Worm (Caenorhabditis elegans) whole organism, L4 larva: ENCODE data around the gene metl-1.
A peak's percentile ranks its signal among the peaks of the same experiment; 100 is the strongest.

ENCODE experiments used
- D1046.2 ChIP-seq: fragments of 200-800 bp; sonication (Bioruptor generic); IDR thresholded peaks from 2 replicates; pipeline ENCODE4 v1.3.6; 2022; ENCODE audit warnings: missing genetic modification characterization, missing compliant biosample characterization
- F37D6.2 ChIP-seq: sonication (generic microtip); optimal IDR thresholded peaks from 2 replicates; lab custom pipeline; 2016; ENCODE audit warnings: mild to moderate bottlenecking, missing genetic modification characterization, missing compliant biosample characterization
- T20F7.1 ChIP-seq: fragments of 200-800 bp; sonication (Bioruptor generic); optimal IDR thresholded peaks from 2 replicates; lab custom pipeline; 2018; ENCODE audit warnings: mild to moderate bottlenecking, missing genetic modification characterization, missing compliant biosample characterization
- Y75B8A.6 ChIP-seq: fragments of 200-800 bp; sonication (Bioruptor generic); IDR thresholded peaks from 2 replicates; pipeline ENCODE4 v1.3.6; 2022; ENCODE audit warnings: missing genetic modification reagents, missing genetic modification characterization, missing compliant biosample characterization
- ZK546.5 ChIP-seq, 2 experiments: sonication (generic microtip); optimal IDR thresholded peaks; 2 replicates each; lab custom pipeline; 2017; ENCODE audit warnings: missing biosample characterization in 2 of 2, missing genetic modification characterization in 2 of 2
- aha-1 ChIP-seq: fragments of 150-350 bp; peaks from one replicate; lab custom pipeline; 2014; ENCODE audit warnings: missing biosample characterization, missing genetic modification characterization
- attf-4 ChIP-seq: sonication (generic microtip); optimal IDR thresholded peaks from 3 replicates; lab custom pipeline; 2017; ENCODE audit warnings: missing biosample characterization, missing genetic modification characterization
- ceh-20 ChIP-seq: fragments of 200-800 bp; sonication (Bioruptor generic); IDR thresholded peaks from 2 replicates; pipeline ENCODE4 v1.3.6; 2022; ENCODE audit warnings: missing genetic modification reagents, missing genetic modification characterization, missing compliant biosample characterization
- ceh-28 ChIP-seq: fragments of 150-350 bp; optimal IDR thresholded peaks from 2 replicates; lab custom pipeline; 2014; ENCODE audit warnings: missing biosample characterization, missing genetic modification reagents, missing genetic modification characterization
- ceh-62 ChIP-seq: sonication (generic microtip); optimal IDR thresholded peaks from 2 replicates; lab custom pipeline; 2017; ENCODE audit warnings: missing biosample characterization, missing genetic modification characterization
- ceh-82 ChIP-seq: sonication (generic microtip); optimal IDR thresholded peaks from 2 replicates; lab custom pipeline; 2017; ENCODE audit warnings: missing biosample characterization, missing genetic modification characterization
- ces-1 ChIP-seq: fragments of 150-350 bp; sonication (generic microtip); optimal IDR thresholded peaks from 4 replicates; lab custom pipeline; 2014; ENCODE audit warnings: missing biosample characterization, missing genetic modification reagents, missing genetic modification characterization
- daf-19 ChIP-seq: fragments of 200-800 bp; sonication (Bioruptor generic); conservative IDR thresholded peaks from 2 replicates; pipeline ENCODE4 v1.3.6; 2022; ENCODE audit warnings: missing genetic modification characterization, missing compliant biosample characterization
- daf-8 ChIP-seq: fragments of 200-800 bp; sonication (Bioruptor generic); IDR thresholded peaks from 2 replicates; pipeline ENCODE4 v1.3.6; 2022; ENCODE audit warnings: missing genetic modification characterization, missing compliant biosample characterization
- dve-1 ChIP-seq: sonication (generic microtip); optimal IDR thresholded peaks from 2 replicates; lab custom pipeline; 2017; ENCODE audit warnings: antibody characterized with exemption, mild to moderate bottlenecking, missing genetic modification characterization, missing compliant biosample characterization; ENCODE audit not compliant: insufficient read depth
- fkh-10 ChIP-seq: fragments of 150-350 bp; optimal IDR thresholded peaks from 2 replicates; lab custom pipeline; 2014; ENCODE audit warnings: missing biosample characterization, missing genetic modification reagents, missing genetic modification characterization
- fos-1 ChIP-seq: fragments of 150-350 bp; optimal IDR thresholded peaks from 2 replicates; lab custom pipeline; 2014; ENCODE audit warnings: missing biosample characterization, missing genetic modification characterization
- hif-1 ChIP-seq, 2 experiments: sonication (generic microtip); optimal IDR thresholded peaks; 2 replicates each; lab custom pipeline; 2016 to 2017; ENCODE audit warnings: missing compliant biosample characterization in 2 of 2, missing genetic modification characterization in 2 of 2, missing genetic modification reagents in 2 of 2, missing genotype in 2 of 2, mild to moderate bottlenecking in 1 of 2
- hlh-11 ChIP-seq: fragments of 200-800 bp; sonication (Bioruptor generic); optimal IDR thresholded peaks from 2 replicates; lab custom pipeline; 2018; ENCODE audit warnings: mild to moderate bottlenecking, missing genetic modification characterization, missing compliant biosample characterization
- hlh-30 ChIP-seq: sonication (generic microtip); optimal IDR thresholded peaks from 2 replicates; lab custom pipeline; 2017; ENCODE audit warnings: antibody characterized with exemption, mild to moderate bottlenecking, missing genetic modification characterization, missing compliant biosample characterization; ENCODE audit not compliant: insufficient read depth
- hmg-1.1 ChIP-seq: fragments of 200-800 bp; sonication (Bioruptor generic); IDR thresholded peaks from 2 replicates; pipeline ENCODE4 v1.3.6; 2022; ENCODE audit warnings: missing genetic modification reagents, missing genetic modification characterization, missing compliant biosample characterization
- lin-15B ChIP-seq: fragments of 150-350 bp; sonication (generic microtip); optimal IDR thresholded peaks from 3 replicates; lab custom pipeline; 2014; ENCODE audit warnings: missing biosample characterization, missing genetic modification characterization
- mdt-29 ChIP-seq: fragments of 200-800 bp; sonication (Bioruptor generic); IDR thresholded peaks from 2 replicates; pipeline ENCODE4 v1.3.6; 2022; ENCODE audit warnings: missing genetic modification reagents, missing genetic modification characterization, missing compliant biosample characterization
- mxl-3 ChIP-seq: fragments of 200-800 bp; sonication (Bioruptor generic); optimal IDR thresholded peaks from 2 replicates; lab custom pipeline; 2018; ENCODE audit warnings: mild to moderate bottlenecking, missing genetic modification characterization, missing compliant biosample characterization
- nhr-10 ChIP-seq: fragments of 150-350 bp; optimal IDR thresholded peaks from 2 replicates; lab custom pipeline; 2014; ENCODE audit warnings: missing biosample characterization, missing genetic modification characterization
- nhr-111 ChIP-seq: fragments of 200-800 bp; sonication (Bioruptor generic); optimal IDR thresholded peaks from 2 replicates; lab custom pipeline; 2018; ENCODE audit warnings: mild to moderate bottlenecking, missing genetic modification characterization, missing compliant biosample characterization
- nhr-25 ChIP-seq: sonication (generic microtip); optimal IDR thresholded peaks from 2 replicates; lab custom pipeline; 2017; ENCODE audit warnings: missing genetic modification characterization, mild to moderate bottlenecking, missing compliant biosample characterization, antibody characterized with exemption, moderate library complexity, borderline replicate concordance; ENCODE audit not compliant: insufficient read depth
- rbr-2 ChIP-seq: sonication (generic microtip); optimal IDR thresholded peaks from 2 replicates; lab custom pipeline; 2016; ENCODE audit warnings: missing genotype, missing genetic modification characterization, missing compliant biosample characterization
- saeg-2 ChIP-seq: fragments of 200-800 bp; sonication (Bioruptor generic); IDR thresholded peaks from 2 replicates; pipeline ENCODE4 v1.3.6; 2022; ENCODE audit warnings: missing genetic modification reagents, missing genetic modification characterization, missing compliant biosample characterization
- set-16 ChIP-seq: fragments of 200-800 bp; sonication (Bioruptor generic); IDR thresholded peaks from 2 replicates; pipeline ENCODE4 v1.3.6; 2022; ENCODE audit warnings: missing genetic modification reagents, missing genetic modification characterization, missing compliant biosample characterization
- skn-1 ChIP-seq: fragments of 150-350 bp; optimal IDR thresholded peaks from 2 replicates; lab custom pipeline; 2014; ENCODE audit warnings: missing biosample characterization, missing genetic modification characterization
- tra-1 ChIP-seq: fragments of 200-800 bp; sonication (Bioruptor generic); IDR thresholded peaks from 2 replicates; pipeline ENCODE4 v1.3.6; 2022; ENCODE audit warnings: missing genetic modification reagents, missing genetic modification characterization, missing compliant biosample characterization
- unc-130 ChIP-seq: sonication (generic microtip); optimal IDR thresholded peaks from 2 replicates; lab custom pipeline; 2016; ENCODE audit warnings: missing genetic modification reagents, missing genetic modification characterization, missing compliant biosample characterization
- unc-62 ChIP-seq, 3 experiments: fragments of 150-350 bp in 1 of 3; sonication (generic microtip); optimal IDR thresholded peaks in 2 of 3; peaks in 1 of 3; 1 replicate in 1 of 3; 2 replicates in 2 of 3; lab custom pipeline; 2014 to 2017; ENCODE audit warnings: missing biosample characterization in 3 of 3, missing genetic modification characterization in 3 of 3, missing genetic modification reagents in 3 of 3, missing genotype in 1 of 3
- zag-1 ChIP-seq: fragments of 150-350 bp; optimal IDR thresholded peaks from 2 replicates; lab custom pipeline; 2014; ENCODE audit warnings: missing biosample characterization, missing genetic modification characterization
- zfp-2 ChIP-seq: sonication (generic microtip); optimal IDR thresholded peaks from 2 replicates; lab custom pipeline; 2016; ENCODE audit warnings: mild to moderate bottlenecking, missing genetic modification characterization, missing compliant biosample characterization
- zfp-3 ChIP-seq: fragments of 200-800 bp; sonication (Bioruptor generic); conservative IDR thresholded peaks from 2 replicates; pipeline ENCODE4 v1.3.6; 2022; ENCODE audit warnings: missing genetic modification reagents, missing genetic modification characterization, missing compliant biosample characterization
- zip-11 ChIP-seq: fragments of 200-800 bp; sonication (Bioruptor generic); IDR thresholded peaks from 2 replicates; pipeline ENCODE4 v1.3.6; 2022; ENCODE audit warnings: missing genetic modification characterization, missing compliant biosample characterization

The metl-1 gene

ce11 chrII:11473525-11474181, at the start of gene metl-1, which contains the start of gene W02B12.11 (continued):
- TF ChIP-seq daf-19 (GFP tag; lab: Robert Waterston, UW) (no peak), nhr-10 (tag; lab: Kevin White, UChicago) (no peak), mxl-3 (GFP tag; lab: Kevin White, UChicago) (peak; percentile 24), ces-1 (GFP tag; lab: Kevin White, UChicago) (no peak), ceh-28 (tag; lab: Kevin White, UChicago) (no peak)

- TF ChIP-seq ceh-62 (tag; lab: Kevin White, UChicago), result no peak
- no peak for TF ChIP-seq fkh-10 (GFP tag; lab: Kevin White, UChicago)
- TF ChIP-seq zfp-3 (GFP tag; lab: Robert Waterston, UW), result no peak
- TF ChIP-seq mdt-29 (GFP tag; lab: Robert Waterston, UW), result no peak
- TF ChIP-seq D1046.2 (GFP tag; lab: Robert Waterston, UW), result no peak
These were observed 47.9 kb upstream of the metl-1 start, which contains the start of gene Y62F5A.10 for ce11 chrII:11521300-11521699. Y62F5A.10 (plus strand) TSS chrII:11521600.

ce11 chrII:11518184-11518583, 44.8 kb upstream of the metl-1 start, which contains the start of gene B0334.10:
B0334.10 (plus strand) TSS chrII:11518484.
- no peak for TF ChIP-seq T20F7.1 (GFP tag; lab: Kevin White, UChicago)
- no peak for TF ChIP-seq attf-4 (tag; lab: Kevin White, UChicago)
- no peak for TF ChIP-seq fkh-10 (GFP tag; lab: Kevin White, UChicago)
- TF ChIP-seq F37D6.2, result no peak
- no peak for TF ChIP-seq hif-1 (tag; optimal IDR thresholded peaks at IDR 0.05; lab: Kevin White, UChicago)
- no peak for TF ChIP-seq fos-1 (tag; lab: Kevin White, UChicago)
- TF ChIP-seq zip-11 (GFP tag; lab: Robert Waterston, UW), result no peak
- no peak for TF ChIP-seq daf-8
- TF ChIP-seq unc-62 (GFP tag; optimal IDR thresholded peaks at IDR 0.05 in 1 of 2; lab: Kevin White, UChicago), result no peak
- TF ChIP-seq unc-62 (tag; optimal IDR thresholded peaks at IDR 0.05; lab: Kevin White, UChicago), result no peak
- no peak for TF ChIP-seq ceh-20
- no peak for TF ChIP-seq unc-130 (GFP tag; lab: Kevin White, UChicago)
- TF ChIP-seq hlh-30 (tag; lab: Kevin White, UChicago), result no peak
- TF ChIP-seq ces-1 (GFP tag; lab: Kevin White, UChicago), result no peak
- TF ChIP-seq ZK546.5 (tag; optimal IDR thresholded peaks at IDR 0.05; lab: Kevin White, UChicago), result no peak
- TF ChIP-seq Y75B8A.6, result no peak
- no peak for TF ChIP-seq tra-1 (GFP tag; lab: Robert Waterston, UW)
- no peak for TF ChIP-seq ceh-62 (tag; lab: Kevin White, UChicago)
- no peak for TF ChIP-seq saeg-2
- TF ChIP-seq nhr-111 (GFP tag; lab: Kevin White, UChicago), result no peak
- TF ChIP-seq set-16 (GFP tag; lab: Robert Waterston, UW), result no peak

ce11 chrII:11514775-11515174, 41.4 kb upstream of the metl-1 start, which contains the start of gene srh-44:
srh-44 (plus strand) TSS chrII:11515075.
- TF ChIP-seq dve-1 (no peak), hlh-11 (no peak), zag-1 (tag; lab: Kevin White, UChicago) (no peak), zfp-2 (tag; lab: Kevin White, UChicago) (no peak), unc-62 (GFP tag; optimal IDR thresholded peaks at IDR 0.05 in 1 of 2; lab: Kevin White, UChicago) (no peak), unc-62 (tag; optimal IDR thresholded peaks at IDR 0.05; lab: Kevin White, UChicago) (no peak), tra-1 (GFP tag; lab: Robert Waterston, UW) (no peak), mxl-3 (GFP tag; lab: Kevin White, UChicago) (no peak)

DNA sequence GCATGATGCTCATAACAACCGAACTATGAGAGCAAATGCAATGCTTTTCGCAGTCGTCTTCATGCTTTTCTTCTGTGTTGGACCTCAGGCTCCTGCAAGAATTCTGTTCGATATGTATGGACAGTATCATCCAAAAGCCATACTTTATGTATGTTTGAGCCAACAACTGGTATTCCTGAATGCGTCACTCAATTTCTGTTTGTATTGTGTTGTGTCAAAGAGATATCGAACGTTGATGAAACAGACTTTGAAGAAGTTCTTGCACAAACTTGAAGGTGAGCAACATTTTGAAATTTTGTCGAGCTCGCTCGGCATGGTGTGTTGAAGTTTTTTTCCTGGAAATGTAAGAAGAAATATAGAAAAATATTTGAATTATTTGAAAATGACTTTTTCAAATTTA, 39.5 kb upstream of the metl-1 start:
- no peak for TF ChIP-seq nhr-25 (tag; lab: Kevin White, UChicago)
- no peak for TF ChIP-seq rbr-2 (tag; lab: Kevin White, UChicago)
- no peak for TF ChIP-seq ceh-82 (tag; lab: Kevin White, UChicago)
- TF ChIP-seq unc-62 (GFP tag; optimal IDR thresholded peaks at IDR 0.05 in 1 of 2; lab: Kevin White, UChicago), result peak in 1 of 2 experiments; percentile 74
- TF ChIP-seq unc-62 (tag; optimal IDR thresholded peaks at IDR 0.05; lab: Kevin White, UChicago), result no peak
- TF ChIP-seq aha-1 (tag; lab: Kevin White, UChicago), result peak; percentile 59
- TF ChIP-seq hmg-1.1 (GFP tag; lab: Robert Waterston, UW), result no peak
- no peak for TF ChIP-seq lin-15B
- no peak for TF ChIP-seq skn-1 (tag; lab: Kevin White, UChicago)
